Fruit fly (Drosophila melanogaster) whole organism, embryonic: ENCODE data around the gene CG4839.

ENCODE experiments used
- Atf3 ChIP-seq: fragments of 200-800 bp; sonication (Bioruptor generic); optimal IDR thresholded peaks from 3 replicates; lab custom pipeline; 2016; ENCODE audit warnings: missing biosample characterization, missing genetic modification characterization
- CG10147 ChIP-seq: fragments of 200-800 bp; sonication (Bioruptor generic); optimal IDR thresholded peaks from 2 replicates; lab custom pipeline; 2019; ENCODE audit warnings: missing biosample characterization, mild to moderate bottlenecking, missing genetic modification characterization, moderate library complexity
- CG10267 ChIP-seq: fragments of 200-800 bp; sonication (Bioruptor generic); optimal IDR thresholded peaks from 2 replicates; lab custom pipeline; 2018; ENCODE audit warnings: missing biosample characterization, mild to moderate bottlenecking, missing genetic modification characterization, moderate library complexity
- CG13123 ChIP-seq: fragments of 200-800 bp; sonication (Bioruptor generic); optimal IDR thresholded peaks from 2 replicates; lab custom pipeline; 2016; ENCODE audit warnings: missing biosample characterization, missing genetic modification characterization
- CG14014 ChIP-seq: fragments of 200-800 bp; sonication (Bioruptor generic); IDR thresholded peaks from 2 replicates; pipeline ENCODE4 v1.3.6; 2022; ENCODE audit warnings: missing biosample characterization, missing genetic modification characterization
- CG14710 ChIP-seq: fragments of 200-800 bp; sonication (Bioruptor generic); optimal IDR thresholded peaks from 3 replicates; lab custom pipeline; 2019; ENCODE audit warnings: missing biosample characterization, mild to moderate bottlenecking, missing genetic modification characterization, moderate library complexity
- CG18599 ChIP-seq: fragments of 200-800 bp; sonication (Bioruptor generic); optimal IDR thresholded peaks from 3 replicates; lab custom pipeline; 2017; ENCODE audit warnings: missing biosample characterization, missing genetic modification characterization, mild to moderate bottlenecking, moderate library complexity, missing genetic modification reagents
- CG18764 ChIP-seq: fragments of 200-800 bp; sonication (Bioruptor generic); optimal IDR thresholded peaks from 3 replicates; lab custom pipeline; 2016; ENCODE audit warnings: missing biosample characterization, missing genetic modification characterization
- CG4328 ChIP-seq: fragments of 200-800 bp; sonication (Bioruptor generic); optimal IDR thresholded peaks from 3 replicates; lab custom pipeline; 2017; ENCODE audit warnings: missing biosample characterization, missing genetic modification reagents, missing genetic modification characterization
- CG4404 ChIP-seq: fragments of 200-800 bp; sonication (Bioruptor generic); IDR thresholded peaks from 2 replicates; pipeline ENCODE4 v1.3.6; 2022; ENCODE audit warnings: missing biosample characterization, missing genetic modification characterization
- CG6689 ChIP-seq: fragments of 200-800 bp; sonication (Bioruptor generic); IDR thresholded peaks from 2 replicates; pipeline ENCODE4 v1.3.6; 2022; ENCODE audit warnings: missing biosample characterization, missing genetic modification characterization
- CG7357 ChIP-seq: fragments of 200-800 bp; sonication (Bioruptor generic); IDR thresholded peaks from 3 replicates; pipeline ENCODE4 v1.3.6; 2022; ENCODE audit warnings: missing biosample characterization, missing genetic modification characterization
- CG7928 ChIP-seq: fragments of 200-800 bp; sonication (Bioruptor generic); optimal IDR thresholded peaks from 2 replicates; lab custom pipeline; 2017; ENCODE audit warnings: missing biosample characterization, mild to moderate bottlenecking, missing genetic modification characterization
- CG7963 ChIP-seq: fragments of 200-800 bp; sonication (Bioruptor generic); IDR thresholded peaks from 3 replicates; pipeline ENCODE4 v1.3.6; 2022; ENCODE audit warnings: missing biosample characterization, missing genetic modification characterization; ENCODE audit not compliant: partially characterized antibody
- Dad ChIP-seq: fragments of 200-800 bp; sonication (Bioruptor generic); optimal IDR thresholded peaks from 3 replicates; lab custom pipeline; 2016; ENCODE audit warnings: missing biosample characterization, missing genetic modification characterization
- Doc2 ChIP-seq: fragments of 200-800 bp; sonication (Bioruptor generic); IDR thresholded peaks from 2 replicates; pipeline ENCODE4 v1.3.6; 2022; ENCODE audit warnings: missing biosample characterization, missing genetic modification characterization
- Fer2 ChIP-seq: fragments of 200-800 bp; sonication (Bioruptor generic); optimal IDR thresholded peaks from 2 replicates; lab custom pipeline; 2018; ENCODE audit warnings: missing biosample characterization, mild to moderate bottlenecking, missing genetic modification characterization, moderate library complexity
- Hr51 ChIP-seq, 2 experiments: fragments of 200-800 bp; sonication (Bioruptor generic); optimal IDR thresholded peaks; 2 replicates in 1 of 2; 3 replicates in 1 of 2; lab custom pipeline; 2016 to 2018; ENCODE audit warnings: missing biosample characterization in 2 of 2, missing genetic modification characterization in 2 of 2, mild to moderate bottlenecking in 1 of 2, moderate library complexity in 1 of 2
- Max ChIP-seq: fragments of 200-800 bp; sonication (Bioruptor generic); optimal IDR thresholded peaks from 2 replicates; lab custom pipeline; 2016; ENCODE audit warnings: missing biosample characterization, mild to moderate bottlenecking, missing genetic modification characterization
- Med ChIP-seq: fragments of 200-800 bp; sonication (Bioruptor generic); peaks from one replicate; lab custom pipeline; 2016; ENCODE audit warnings: missing biosample characterization, missing genetic modification characterization, mild to moderate bottlenecking, inconsistent platforms, moderate library complexity
- Myb ChIP-seq: fragments of 200-800 bp; sonication (Bioruptor generic); optimal IDR thresholded peaks from 2 replicates; lab custom pipeline; 2016; ENCODE audit warnings: missing biosample characterization, missing genetic modification characterization
- Opbp ChIP-seq: fragments of 200-800 bp; sonication (Bioruptor generic); IDR thresholded peaks from 3 replicates; pipeline ENCODE4 v1.3.6; 2022; ENCODE audit warnings: missing biosample characterization, missing genetic modification characterization; ENCODE audit not compliant: partially characterized antibody
- Ravus ChIP-seq: fragments of 200-800 bp; sonication (Bioruptor generic); IDR thresholded peaks from 2 replicates; pipeline ENCODE4 v1.3.6; 2022; ENCODE audit warnings: missing biosample characterization, missing genetic modification characterization
- Sin3A ChIP-seq: fragments of >200 bp; optimal IDR thresholded peaks from 2 replicates; lab custom pipeline; 2018
- Six4 ChIP-seq: fragments of 200-800 bp; sonication (Bioruptor generic); optimal IDR thresholded peaks from 2 replicates; lab custom pipeline; 2016; ENCODE audit warnings: missing biosample characterization, missing genetic modification characterization
- ac ChIP-seq: fragments of 200-800 bp; sonication (Bioruptor generic); optimal IDR thresholded peaks from 3 replicates; lab custom pipeline; 2017; ENCODE audit warnings: missing biosample characterization, mild to moderate bottlenecking, missing genetic modification characterization
- amos ChIP-seq: fragments of 200-800 bp; sonication (Bioruptor generic); IDR thresholded peaks from 2 replicates; pipeline ENCODE4 v1.3.6; 2022; ENCODE audit warnings: missing biosample characterization, missing genetic modification characterization; ENCODE audit not compliant: partially characterized antibody
- bigmax ChIP-seq: fragments of 200-800 bp; sonication (Bioruptor generic); optimal IDR thresholded peaks from 2 replicates; lab custom pipeline; 2018; ENCODE audit warnings: missing biosample characterization, mild to moderate bottlenecking, missing genetic modification characterization
- btn ChIP-seq: fragments of 200-800 bp; sonication (Bioruptor generic); optimal IDR thresholded peaks from 2 replicates; lab custom pipeline; 2016; ENCODE audit warnings: missing biosample characterization, missing genetic modification characterization
- croc ChIP-seq: fragments of 200-800 bp; sonication (Bioruptor generic); conservative IDR thresholded peaks from 3 replicates; pipeline ENCODE4 v1.3.6; 2022; ENCODE audit warnings: missing biosample characterization, missing genetic modification characterization
- crp ChIP-seq, 2 experiments: fragments of 200-800 bp; sonication (Bioruptor generic); optimal IDR thresholded peaks; 2 replicates in 1 of 2; 3 replicates in 1 of 2; lab custom pipeline; 2017; ENCODE audit warnings: missing biosample characterization in 2 of 2, missing genetic modification characterization in 2 of 2, mild to moderate bottlenecking in 1 of 2, moderate library complexity in 1 of 2
- dmrt11E ChIP-seq: fragments of 200-800 bp; sonication (Bioruptor generic); optimal IDR thresholded peaks from 3 replicates; lab custom pipeline; 2018; ENCODE audit warnings: missing biosample characterization, mild to moderate bottlenecking, missing genetic modification characterization, moderate library complexity
- eve ChIP-seq, 2 experiments: fragments of >200 bp; optimal IDR thresholded peaks; 2 replicates each; lab custom pipeline; 2017; ENCODE audit warnings: missing biosample characterization in 2 of 2, missing genetic modification characterization in 2 of 2
- exex ChIP-seq: fragments of 200-800 bp; sonication (Bioruptor generic); optimal IDR thresholded peaks from 4 replicates; lab custom pipeline; 2018; ENCODE audit warnings: missing biosample characterization, mild to moderate bottlenecking, missing genetic modification characterization, moderate library complexity
- gem ChIP-seq: fragments of 200-800 bp; sonication (Bioruptor generic); optimal IDR thresholded peaks from 2 replicates; lab custom pipeline; 2019; ENCODE audit warnings: missing biosample characterization, mild to moderate bottlenecking, missing genetic modification characterization, moderate library complexity
- gro ChIP-seq: fragments of 200-800 bp; sonication (Bioruptor generic); optimal IDR thresholded peaks from 2 replicates; lab custom pipeline; 2016; ENCODE audit warnings: missing biosample characterization, missing genetic modification characterization
- hb ChIP-seq: fragments of 200-800 bp; sonication (Bioruptor generic); IDR thresholded peaks from 3 replicates; pipeline ENCODE4 v1.3.6; 2022; ENCODE audit warnings: missing biosample characterization, missing genetic modification characterization; ENCODE audit not compliant: partially characterized antibody
- her ChIP-seq: fragments of 200-800 bp; sonication (Bioruptor generic); optimal IDR thresholded peaks from 2 replicates; lab custom pipeline; 2016; ENCODE audit warnings: missing biosample characterization, missing genetic modification characterization
- jing ChIP-seq: fragments of 200-800 bp; sonication (Bioruptor generic); optimal IDR thresholded peaks from 2 replicates; lab custom pipeline; 2018; ENCODE audit warnings: missing biosample characterization, mild to moderate bottlenecking, missing genetic modification characterization
- nmo ChIP-seq: fragments of 200-800 bp; sonication (Bioruptor generic); optimal IDR thresholded peaks from 2 replicates; lab custom pipeline; 2018; ENCODE audit warnings: missing biosample characterization, mild to moderate bottlenecking, missing genetic modification characterization, moderate library complexity
- onecut ChIP-seq: fragments of 200-800 bp; sonication (Bioruptor generic); IDR thresholded peaks from 2 replicates; pipeline ENCODE4 v1.3.6; 2022; ENCODE audit warnings: missing biosample characterization, missing genetic modification characterization
- pan ChIP-seq, 4 experiments: fragments of >200 bp in 3 of 4; fragments of 200-800 bp in 1 of 4; sonication (Bioruptor generic) in 1 of 4; optimal IDR thresholded peaks in 3 of 4; IDR thresholded peaks in 1 of 4; 2 replicates each; pipeline versions ENCODE4 v1.3.6 to Lab custom; 2017 to 2022; ENCODE audit warnings: missing biosample characterization in 2 of 4, missing genetic modification characterization in 2 of 4, mixed read lengths in 1 of 4
- pros ChIP-seq: fragments of 200-800 bp; sonication (Bioruptor generic); optimal IDR thresholded peaks from 3 replicates; lab custom pipeline; 2019; ENCODE audit warnings: missing biosample characterization, mild to moderate bottlenecking, missing genetic modification characterization, moderate library complexity
- sd ChIP-seq: fragments of 200-800 bp; sonication (Bioruptor generic); optimal IDR thresholded peaks from 3 replicates; lab custom pipeline; 2018; ENCODE audit warnings: missing biosample characterization, mild to moderate bottlenecking, missing genetic modification characterization, moderate library complexity
- slbo ChIP-seq: fragments of 200-800 bp; sonication (Bioruptor generic); IDR thresholded peaks from 2 replicates; pipeline ENCODE4 v1.3.6; 2022; ENCODE audit warnings: missing biosample characterization, missing genetic modification characterization
- sna ChIP-seq: fragments of 200-800 bp; sonication (Bioruptor generic); IDR thresholded peaks from 2 replicates; pipeline ENCODE4 v1.3.6; 2022; ENCODE audit warnings: missing biosample characterization, missing genetic modification characterization; ENCODE audit not compliant: partially characterized antibody
- tin ChIP-seq: fragments of 200-800 bp; sonication (Bioruptor generic); optimal IDR thresholded peaks from 3 replicates; lab custom pipeline; 2016; ENCODE audit warnings: missing biosample characterization, missing genetic modification characterization
- vvl ChIP-seq: fragments of 200-800 bp; sonication (Bioruptor generic); IDR thresholded peaks from 2 replicates; pipeline ENCODE4 v1.3.6; 2022; ENCODE audit warnings: missing biosample characterization, missing genetic modification characterization
- z ChIP-seq: fragments of 200-800 bp; sonication (Bioruptor generic); IDR thresholded peaks from 3 replicates; pipeline ENCODE4 v1.3.6; 2022; ENCODE audit warnings: missing biosample characterization, missing genetic modification characterization
- zen2 ChIP-seq: fragments of 200-800 bp; sonication (Bioruptor generic); IDR thresholded peaks from 3 replicates; pipeline ENCODE4 v1.3.6; 2022; ENCODE audit warnings: missing biosample characterization, missing genetic modification characterization; ENCODE audit not compliant: partially characterized antibody

CG4839 gene

dm6 chr2L:10143334-10143733 lies 1.2 kb upstream of the CG4839 start (continued):
- no peak for TF ChIP-seq her (GFP tag; lab: Kevin White, UChicago)
- no peak for TF ChIP-seq slbo
- no peak for TF ChIP-seq CG7357 (GFP tag; lab: Robert Waterston, UW)
- no peak for TF ChIP-seq CG14014 (GFP tag; lab: Robert Waterston, UW)
- peak in 1 of 2 experiments; percentile 57 for TF ChIP-seq Hr51 (GFP tag; optimal IDR thresholded peaks at IDR 0.05; lab: Kevin White, UChicago)
- TF ChIP-seq sd (tag; lab: Kevin White, UChicago), result no peak
- no peak for TF ChIP-seq hb (GFP tag; lab: Robert Waterston, UW)
- peak; percentile 88 for TF ChIP-seq Med (GFP tag; lab: Kevin White, UChicago)
- no peak for TF ChIP-seq pan (optimal IDR thresholded peaks at IDR 0.05; lab: Kevin White, UChicago)
- no peak for TF ChIP-seq pan (GFP tag; optimal IDR thresholded peaks at IDR 0.05 in 1 of 2, IDR thresholded peaks at IDR 0.05 in 1 of 2)
- no peak for TF ChIP-seq ac (GFP tag; lab: Kevin White, UChicago)
- no peak for TF ChIP-seq Six4 (GFP tag; lab: Kevin White, UChicago)
- peak; percentile 31 for TF ChIP-seq exex (tag; lab: Kevin White, UChicago)
- TF ChIP-seq tin, result no peak
- no peak for TF ChIP-seq CG18764 (GFP tag; lab: Kevin White, UChicago)
- no peak for TF ChIP-seq gro
- no peak for TF ChIP-seq gem (tag; lab: Kevin White, UChicago)
- TF ChIP-seq croc (GFP tag; lab: Robert Waterston, UW), result peak; percentile 16; the same call in 2 of the 3 replicates
- TF ChIP-seq Max (GFP tag; lab: Kevin White, UChicago), result peak; percentile 24
- peak; percentile 55 for TF ChIP-seq vvl (GFP tag; lab: Robert Waterston, UW)
- peak; percentile 37 for TF ChIP-seq Fer2 (tag; lab: Kevin White, UChicago)
- TF ChIP-seq CG10147, result peak; percentile 59
- peak; percentile 43 for TF ChIP-seq nmo (GFP tag; lab: Kevin White, UChicago)
- peak; percentile 51 for TF ChIP-seq CG18599 (GFP tag; lab: Kevin White, UChicago)
- TF ChIP-seq Ravus (GFP tag; lab: Robert Waterston, UW), result no peak
- TF ChIP-seq Sin3A, result no peak
- no peak for TF ChIP-seq zen2 (GFP tag; lab: Robert Waterston, UW)
- TF ChIP-seq CG4404 (GFP tag; lab: Robert Waterston, UW), result no peak
- TF ChIP-seq jing (GFP tag; lab: Kevin White, UChicago), result no peak
- TF ChIP-seq Dad (GFP tag; lab: Kevin White, UChicago), result no peak
- peak; percentile 15 for TF ChIP-seq CG14710 (tag; lab: Kevin White, UChicago)
- peak; percentile 60 for TF ChIP-seq CG10267 (tag; lab: Kevin White, UChicago)
- no peak for TF ChIP-seq Doc2 (GFP tag; lab: Robert Waterston, UW)
- TF ChIP-seq CG7928 (GFP tag; lab: Kevin White, UChicago), result no peak
- no peak for TF ChIP-seq CG7963 (GFP tag; lab: Robert Waterston, UW)
- TF ChIP-seq Myb (GFP tag; lab: Kevin White, UChicago), result no peak
- TF ChIP-seq z (GFP tag; lab: Robert Waterston, UW), result no peak
- no peak for TF ChIP-seq eve (GFP tag; optimal IDR thresholded peaks at IDR 0.05; lab: Kevin White, UChicago)
- no peak for TF ChIP-seq onecut
- no peak for TF ChIP-seq Atf3 (GFP tag; lab: Kevin White, UChicago)
- TF ChIP-seq CG4328 (GFP tag; lab: Kevin White, UChicago), result peak; percentile 26
- no peak for TF ChIP-seq crp (GFP tag; optimal IDR thresholded peaks at IDR 0.05; lab: Kevin White, UChicago)
- TF ChIP-seq dmrt11E (tag; lab: Kevin White, UChicago), result no peak
- no peak for TF ChIP-seq CG13123
- peak; percentile 23 for TF ChIP-seq bigmax (GFP tag; lab: Kevin White, UChicago)
- no peak for TF ChIP-seq amos
- no peak for TF ChIP-seq Opbp (GFP tag; lab: Robert Waterston, UW)
- TF ChIP-seq btn, result no peak
- TF ChIP-seq CG6689 (GFP tag; lab: Robert Waterston, UW), result no peak
- no peak for TF ChIP-seq sna (GFP tag; lab: Robert Waterston, UW)
- TF ChIP-seq pros (GFP tag; lab: Kevin White, UChicago), result no peak
